Fruit fly (Drosophila melanogaster): Measurements from ENCODE around the gene Mgat4a.
A peak's percentile ranks its signal among the peaks of the same experiment; 100 is the strongest.

Gene Mgat4a

dm6 chr3L:14728460-14728859 lies 33.4 kb upstream of the Mgat4a start, which contains the start of gene CG13473:
TSS of gene CG13473 (plus strand) at chr3L:14728760.
- no peak for TF ChIP-seq sage (GFP tag; optimal IDR thresholded peaks at IDR 0.05)
- TF ChIP-seq Jra (GFP tag; optimal IDR thresholded peaks at IDR 0.05), result no peak

DNA sequence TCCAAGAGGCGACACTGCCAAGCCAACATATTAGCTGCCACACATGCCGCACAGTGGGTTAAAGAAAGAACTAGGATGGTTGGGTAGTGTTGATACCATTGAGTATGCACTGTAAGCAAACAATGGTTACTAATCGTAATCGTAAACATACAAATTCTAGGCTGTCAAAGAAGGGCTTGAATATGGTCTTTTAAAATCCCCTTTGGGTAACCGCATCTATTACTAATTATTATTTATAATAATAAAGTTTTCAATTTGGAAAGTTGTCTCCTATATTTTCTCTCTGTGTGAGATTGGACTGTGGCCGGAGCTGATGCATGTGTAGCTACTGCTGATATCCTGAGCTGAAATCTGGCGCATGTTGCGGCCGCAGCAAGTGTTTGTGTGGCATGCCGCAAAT lies 30.0 kb upstream of the Mgat4a start:
- TF ChIP-seq Sp1 (GFP tag; optimal IDR thresholded peaks at IDR 0.05) (no peak), Rel (GFP tag; optimal IDR thresholded peaks at IDR 0.05) (no peak), Rel (tag; optimal IDR thresholded peaks at IDR 0.05) (no peak), dsf (GFP tag; optimal IDR thresholded peaks at IDR 0.05; ENCODE audit: borderline replicate concordance) (no peak), ey (GFP tag; optimal IDR thresholded peaks at IDR 0.05) (no peak), fru (GFP tag; optimal IDR thresholded peaks at IDR 0.05) (no peak), OdsH (GFP tag; optimal IDR thresholded peaks at IDR 0.05) (no peak), Hr83 (GFP tag; optimal IDR thresholded peaks at IDR 0.05; ENCODE audit: poor library complexity, severe bottlenecking) (no peak), br (GFP tag; optimal IDR thresholded peaks at IDR 0.05) (no peak), sage (GFP tag; optimal IDR thresholded peaks at IDR 0.05) (no peak), dl (GFP tag; optimal IDR thresholded peaks at IDR 0.05; ENCODE audit: insufficient read depth in 1 of 2, partially characterized antibody in 2 of 2) (no peak), psq (GFP tag; optimal IDR thresholded peaks at IDR 0.05) (no peak)

- TF ChIP-seq Dif (GFP tag; optimal IDR thresholded peaks at IDR 0.05; ENCODE audit: partially characterized antibody) (no peak), psq (GFP tag; optimal IDR thresholded peaks at IDR 0.05) (no peak), sv (GFP tag; optimal IDR thresholded peaks at IDR 0.05) (no peak), Myc (optimal IDR thresholded peaks at IDR 0.05) (no peak), N (GFP tag; optimal IDR thresholded peaks at IDR 0.05) (no peak), dmrt93B (GFP tag; optimal IDR thresholded peaks at IDR 0.05) (no peak), Dfd (GFP tag; optimal IDR thresholded peaks at IDR 0.05) (no peak), Mio (GFP tag; optimal IDR thresholded peaks at IDR 0.05) (no peak), CrebA (GFP tag; optimal IDR thresholded peaks at IDR 0.05; ENCODE audit: borderline replicate concordance) (no peak), Sp1 (GFP tag; optimal IDR thresholded peaks at IDR 0.05) (no peak), Hr78 (GFP tag; optimal IDR thresholded peaks at IDR 0.05) (no peak), sage (GFP tag; optimal IDR thresholded peaks at IDR 0.05) (no peak), Hr83 (GFP tag; optimal IDR thresholded peaks at IDR 0.05; ENCODE audit: poor library complexity, severe bottlenecking) (no peak), Hnf4 (GFP tag; optimal IDR thresholded peaks at IDR 0.05) (no peak), OdsH (GFP tag; optimal IDR thresholded peaks at IDR 0.05) (no peak), HLH106 (tag; optimal IDR thresholded peaks at IDR 0.05) (no peak), brk (GFP tag; optimal IDR thresholded peaks at IDR 0.05) (no peak)
Measured at dm6 chr3L:14733417-14733816, 28.4 kb upstream of the Mgat4a start, which contains the start of gene CG13471. TSS of gene CG13471 (minus strand) at chr3L:14733517.

DNA sequence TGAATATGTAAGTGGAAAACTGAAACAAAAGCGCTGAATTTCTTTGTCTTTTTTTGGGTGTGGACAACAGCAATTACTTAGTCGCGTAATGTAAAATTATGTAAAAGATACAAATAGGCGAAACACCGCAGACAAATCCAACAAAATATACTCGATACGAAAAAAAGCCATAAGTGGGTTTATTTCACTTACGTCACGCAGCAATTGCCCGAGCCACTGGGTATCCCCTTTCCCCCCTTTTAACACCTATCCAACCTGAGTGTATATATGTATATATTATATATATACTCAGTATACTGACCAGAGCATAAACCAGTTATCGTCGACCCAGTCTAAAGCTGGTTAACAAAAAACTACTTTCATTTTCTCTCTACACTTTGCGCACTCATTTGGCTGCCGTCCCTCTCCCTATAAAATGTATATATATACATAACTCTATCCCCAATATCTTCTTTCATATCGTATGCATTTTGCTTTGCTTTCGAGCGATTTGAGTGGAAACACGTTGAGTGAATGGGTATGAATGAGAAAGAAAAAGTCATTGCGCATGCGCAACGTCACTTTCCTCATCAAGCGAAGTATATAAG lies 18.6 kb upstream of the Mgat4a start:
- TF ChIP-seq sage (GFP tag; optimal IDR thresholded peaks at IDR 0.05) (no peak), Rel (GFP tag; optimal IDR thresholded peaks at IDR 0.05) (no peak), Rel (tag; optimal IDR thresholded peaks at IDR 0.05) (no peak), dmrt93B (GFP tag; optimal IDR thresholded peaks at IDR 0.05) (no peak), Dfd (GFP tag; optimal IDR thresholded peaks at IDR 0.05) (no peak), dl (GFP tag; optimal IDR thresholded peaks at IDR 0.05; ENCODE audit: insufficient read depth in 1 of 2, partially characterized antibody in 2 of 2) (no peak), ey (GFP tag; optimal IDR thresholded peaks at IDR 0.05) (no peak), GATAd (GFP tag; optimal IDR thresholded peaks at IDR 0.05) (no peak), brk (GFP tag; optimal IDR thresholded peaks at IDR 0.05) (peak; percentile 2), psq (GFP tag; optimal IDR thresholded peaks at IDR 0.05) (peak; percentile 90), Vsx2 (GFP tag; optimal IDR thresholded peaks at IDR 0.05; ENCODE audit: partially characterized antibody) (no peak)

DNA sequence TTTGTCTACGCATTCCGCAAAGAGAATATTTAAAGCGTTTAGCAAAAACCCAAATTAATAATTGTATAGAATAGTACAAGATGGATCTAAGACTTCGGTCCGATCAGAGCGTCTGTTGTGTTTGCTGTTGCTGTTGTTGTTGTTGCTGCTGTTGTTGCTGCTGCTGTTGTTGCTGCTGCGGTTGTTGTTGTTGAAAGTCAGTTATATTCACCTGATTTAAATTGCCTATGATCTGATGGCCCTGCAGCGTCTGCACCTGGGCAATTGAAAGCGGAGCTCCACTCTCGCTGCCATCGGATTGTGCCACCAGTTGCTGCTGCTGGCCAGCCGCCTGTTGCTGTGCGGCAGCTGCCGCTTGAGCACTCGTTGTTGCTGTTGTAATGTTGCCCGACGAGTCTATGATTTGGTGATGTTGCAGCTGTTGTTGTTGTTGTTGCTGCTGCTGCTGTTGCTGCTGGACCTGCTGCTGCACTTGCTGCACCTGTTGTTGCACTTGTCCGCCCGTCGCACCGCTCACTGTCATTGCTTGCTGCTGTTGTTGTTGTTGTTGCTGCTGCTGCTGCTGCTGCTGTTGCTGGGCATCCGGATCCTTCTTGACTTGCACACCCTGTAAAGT lies 10.7 kb upstream of the Mgat4a start:
- peak; percentile 91 for TF ChIP-seq Dfd (GFP tag; optimal IDR thresholded peaks at IDR 0.05)
- TF ChIP-seq Rel (GFP tag; optimal IDR thresholded peaks at IDR 0.05), result no peak
- TF ChIP-seq Rel (tag; optimal IDR thresholded peaks at IDR 0.05), result no peak
- TF ChIP-seq woc (GFP tag; optimal IDR thresholded peaks at IDR 0.05), result no peak
- TF ChIP-seq fru (GFP tag; optimal IDR thresholded peaks at IDR 0.05), result no peak
- TF ChIP-seq sv (GFP tag; optimal IDR thresholded peaks at IDR 0.05), result no peak
